Worm (Caenorhabditis elegans): Measurements from ENCODE around the gene fut-4.
A peak's percentile ranks its signal among the peaks of the same experiment; 100 is the strongest.

fut-4 gene

ce11 chrII:2836853-2837252 is 14.5 kb upstream of the fut-4 start, which contains the start of gene K12H6.7:
K12H6.7 (minus strand) TSS chrII:2836953.
- TF ChIP-seq hlh-17 (GFP tag; optimal IDR thresholded peaks at IDR 0.05; ENCODE audit: borderline replicate concordance) (no peak), nhr-71 (tag; optimal IDR thresholded peaks at IDR 0.05) (no peak), swsn-7 (tag; optimal IDR thresholded peaks at IDR 0.05) (no peak), unc-98 (GFP tag; IDR thresholded peaks at IDR 0.05) (no peak), lin-14 (GFP tag; optimal IDR thresholded peaks at IDR 0.05) (no peak), grh-1 (GFP tag; IDR thresholded peaks at IDR 0.05) (no peak), ceh-90 (tag; optimal IDR thresholded peaks at IDR 0.05) (no peak), sup-37 (GFP tag; optimal IDR thresholded peaks at IDR 0.05) (no peak), nhr-76 (tag; optimal IDR thresholded peaks at IDR 0.05) (no peak), skn-1 (tag; optimal IDR thresholded peaks at IDR 0.05) (no peak), lsy-2 (tag; optimal IDR thresholded peaks at IDR 0.05) (no peak), mab-9 (GFP tag; IDR thresholded peaks at IDR 0.05) (no peak), egl-27 (tag; optimal IDR thresholded peaks at IDR 0.05) (no peak), ceh-63 (GFP tag; optimal IDR thresholded peaks at IDR 0.05) (no peak)

DNA sequence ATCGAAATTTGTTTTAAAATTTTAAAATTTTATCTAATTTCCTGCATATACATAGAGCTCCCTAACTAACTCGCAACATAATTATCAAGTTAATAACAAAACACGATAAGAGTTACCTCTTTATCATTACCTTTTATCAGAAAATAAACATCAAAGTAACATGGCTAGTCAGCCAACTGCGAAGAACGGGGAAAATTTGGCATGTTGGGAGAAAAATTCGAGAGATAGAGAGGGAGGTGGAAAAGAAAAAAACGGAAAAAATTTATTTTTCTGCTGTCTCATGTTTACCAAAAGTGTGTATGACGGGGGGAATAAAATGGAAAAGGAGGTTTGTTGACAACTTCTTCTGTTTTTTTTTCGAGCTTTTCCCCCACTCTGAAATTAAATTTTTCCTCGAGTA is 11.8 kb upstream of the fut-4 start:
- peak in 1 of 6 experiments; percentile 53 for TF ChIP-seq elt-3 (tag; optimal IDR thresholded peaks at IDR 0.05)
- no peak for TF ChIP-seq pqm-1 (tag; optimal IDR thresholded peaks at IDR 0.05)
- no peak for TF ChIP-seq ama-1 (optimal IDR thresholded peaks at IDR 0.05)
- no peak for TF ChIP-seq lin-13 (GFP tag; optimal IDR thresholded peaks at IDR 0.05)
- TF ChIP-seq nhr-20 (tag; optimal IDR thresholded peaks at IDR 0.05) = peak; percentile 20
- TF ChIP-seq unc-86 (tag; optimal IDR thresholded peaks at IDR 0.05) = no peak
- no peak for TF ChIP-seq C04F5.9 (tag; optimal IDR thresholded peaks at IDR 0.05)
- TF ChIP-seq ets-5 (GFP tag; IDR thresholded peaks at IDR 0.05) = no peak
- no peak for TF ChIP-seq zag-1 (tag; optimal IDR thresholded peaks at IDR 0.05)
- TF ChIP-seq sox-4 (tag; optimal IDR thresholded peaks at IDR 0.05) = no peak
- TF ChIP-seq blmp-1 (tag; optimal IDR thresholded peaks at IDR 0.05) = peak; percentile 0
- no peak for TF ChIP-seq hlh-17 (GFP tag; optimal IDR thresholded peaks at IDR 0.05; ENCODE audit: borderline replicate concordance)
- TF ChIP-seq pax-3 (tag; optimal IDR thresholded peaks at IDR 0.05) = no peak
- peak in 1 of 2 experiments; percentile 44 for TF ChIP-seq lin-35 (GFP tag; optimal IDR thresholded peaks at IDR 0.05)
- no peak for TF ChIP-seq irx-1 (tag; optimal IDR thresholded peaks at IDR 0.05)
- TF ChIP-seq ces-1 (GFP tag; optimal IDR thresholded peaks at IDR 0.05) = no peak
- peak in 1 of 3 experiments; percentile 4 for TF ChIP-seq dpl-1 (GFP tag; optimal IDR thresholded peaks at IDR 0.05)
- TF ChIP-seq elt-2 (tag; optimal IDR thresholded peaks at IDR 0.05) = peak; percentile 83
- TF ChIP-seq efl-1 (optimal IDR thresholded peaks at IDR 0.05) = no peak
- peak in 1 of 2 experiments; percentile 77 for TF ChIP-seq efl-1 (GFP tag; optimal IDR thresholded peaks at IDR 0.05 in 1 of 2)
- no peak for TF ChIP-seq sptf-1 (tag; optimal IDR thresholded peaks at IDR 0.05)
- TF ChIP-seq mdl-1 (tag; optimal IDR thresholded peaks at IDR 0.05) = no peak
- no peak for TF ChIP-seq grh-1 (GFP tag; IDR thresholded peaks at IDR 0.05)
- no peak for TF ChIP-seq skn-1 (tag; optimal IDR thresholded peaks at IDR 0.05)
- no peak for TF ChIP-seq fkh-10 (GFP tag; optimal IDR thresholded peaks at IDR 0.05)
- TF ChIP-seq unc-130 (tag; optimal IDR thresholded peaks at IDR 0.05) = no peak
- TF ChIP-seq lsy-2 (tag; optimal IDR thresholded peaks at IDR 0.05) = no peak
- TF ChIP-seq hpl-2 (GFP tag; optimal IDR thresholded peaks at IDR 0.05) = no peak
- TF ChIP-seq nhr-85 (tag) = no peak

DNA sequence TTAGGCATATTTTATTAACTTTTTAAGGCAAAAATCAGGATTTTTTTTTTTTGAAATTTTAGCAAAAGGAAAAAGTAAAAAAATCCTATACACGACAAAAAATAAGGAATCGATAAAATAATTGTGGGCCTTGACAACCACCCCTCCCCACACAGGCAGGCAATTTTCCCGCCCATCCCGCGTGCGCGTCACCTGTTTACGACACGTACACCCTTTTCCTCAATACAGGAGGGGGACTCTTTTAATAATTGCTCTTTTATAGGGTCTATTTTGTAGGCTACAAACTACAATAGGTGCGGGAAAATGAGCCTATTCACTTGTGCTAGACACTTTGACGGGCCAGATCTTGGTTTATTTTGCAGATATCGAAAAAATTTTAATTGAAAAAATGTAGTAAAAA is 10.2 kb upstream of the fut-4 start:
- TF ChIP-seq hlh-17 (GFP tag; optimal IDR thresholded peaks at IDR 0.05; ENCODE audit: borderline replicate concordance) (no peak), rnt-1 (tag; optimal IDR thresholded peaks at IDR 0.05) (peak; percentile 13), nhr-85 (tag) (peak; percentile 27)
